Worm (Caenorhabditis elegans) whole organism, L1 larva: ENCODE measurements around the gene str-185.

Experiments
- efl-1 ChIP-seq, 4 experiments: fragments of 150-350 bp; optimal IDR thresholded peaks in 3 of 4; peaks in 1 of 4; 1 replicate in 1 of 4; 2 replicates in 3 of 4; lab custom pipeline; 2014; ENCODE audit warnings: missing biosample characterization in 2 of 4, missing genetic modification characterization in 2 of 4, missing genetic modification reagents in 2 of 4
- egl-27 ChIP-seq, 2 experiments: fragments of 150-350 bp in 1 of 2; sonication (generic microtip); optimal IDR thresholded peaks; 3 replicates each; lab custom pipeline; 2017 to 2018; ENCODE audit warnings: missing biosample characterization in 2 of 2, missing genetic modification characterization in 2 of 2, missing genetic modification reagents in 2 of 2
- fos-1 ChIP-seq: fragments of 150-350 bp; optimal IDR thresholded peaks from 2 replicates; lab custom pipeline; 2014; ENCODE audit warnings: missing biosample characterization, missing genetic modification characterization
- lin-39 ChIP-seq: fragments of 150-350 bp; optimal IDR thresholded peaks from 2 replicates; lab custom pipeline; 2014; ENCODE audit warnings: missing biosample characterization, missing genetic modification reagents, missing genetic modification characterization
- mab-9 ChIP-seq: fragments of 200-800 bp; sonication (Bioruptor generic); IDR thresholded peaks from 2 replicates; pipeline ENCODE4 v1.3.6; 2022; ENCODE audit warnings: missing genetic modification reagents, missing genetic modification characterization, missing compliant biosample characterization
- mep-1 ChIP-seq: fragments of 150-350 bp; optimal IDR thresholded peaks from 2 replicates; lab custom pipeline; 2014; ENCODE audit warnings: missing biosample characterization, missing genetic modification characterization
- nhr-90 ChIP-seq: sonication (generic microtip); optimal IDR thresholded peaks from 2 replicates; lab custom pipeline; 2016; ENCODE audit warnings: mild to moderate bottlenecking, missing genetic modification characterization, missing compliant biosample characterization; ENCODE audit not compliant: poor library complexity
- pax-3 ChIP-seq: fragments of 200-800 bp; sonication (Bioruptor generic); optimal IDR thresholded peaks from 2 replicates; lab custom pipeline; 2018; ENCODE audit warnings: mild to moderate bottlenecking, missing genetic modification characterization, moderate library complexity, missing compliant biosample characterization
- pqm-1 ChIP-seq: sonication (generic microtip); optimal IDR thresholded peaks from 3 replicates; lab custom pipeline; 2017; ENCODE audit warnings: missing biosample characterization, missing genetic modification characterization
- rnt-1 ChIP-seq: sonication (generic microtip); optimal IDR thresholded peaks from 2 replicates; lab custom pipeline; 2016; ENCODE audit warnings: mild to moderate bottlenecking, missing genetic modification characterization, moderate library complexity, missing compliant biosample characterization
- unc-130 ChIP-seq: fragments of 150-350 bp; optimal IDR thresholded peaks from 2 replicates; lab custom pipeline; 2017; ENCODE audit warnings: missing biosample characterization, missing genetic modification characterization, inconsistent platforms
- unc-30 ChIP-seq: sonication (generic microtip); optimal IDR thresholded peaks from 2 replicates; lab custom pipeline; 2017; ENCODE audit warnings: missing biosample characterization, missing genetic modification characterization
- unc-62 ChIP-seq: fragments of 150-350 bp; optimal IDR thresholded peaks from 2 replicates; lab custom pipeline; 2014; ENCODE audit warnings: missing biosample characterization, missing genetic modification reagents, missing genetic modification characterization

DNA sequence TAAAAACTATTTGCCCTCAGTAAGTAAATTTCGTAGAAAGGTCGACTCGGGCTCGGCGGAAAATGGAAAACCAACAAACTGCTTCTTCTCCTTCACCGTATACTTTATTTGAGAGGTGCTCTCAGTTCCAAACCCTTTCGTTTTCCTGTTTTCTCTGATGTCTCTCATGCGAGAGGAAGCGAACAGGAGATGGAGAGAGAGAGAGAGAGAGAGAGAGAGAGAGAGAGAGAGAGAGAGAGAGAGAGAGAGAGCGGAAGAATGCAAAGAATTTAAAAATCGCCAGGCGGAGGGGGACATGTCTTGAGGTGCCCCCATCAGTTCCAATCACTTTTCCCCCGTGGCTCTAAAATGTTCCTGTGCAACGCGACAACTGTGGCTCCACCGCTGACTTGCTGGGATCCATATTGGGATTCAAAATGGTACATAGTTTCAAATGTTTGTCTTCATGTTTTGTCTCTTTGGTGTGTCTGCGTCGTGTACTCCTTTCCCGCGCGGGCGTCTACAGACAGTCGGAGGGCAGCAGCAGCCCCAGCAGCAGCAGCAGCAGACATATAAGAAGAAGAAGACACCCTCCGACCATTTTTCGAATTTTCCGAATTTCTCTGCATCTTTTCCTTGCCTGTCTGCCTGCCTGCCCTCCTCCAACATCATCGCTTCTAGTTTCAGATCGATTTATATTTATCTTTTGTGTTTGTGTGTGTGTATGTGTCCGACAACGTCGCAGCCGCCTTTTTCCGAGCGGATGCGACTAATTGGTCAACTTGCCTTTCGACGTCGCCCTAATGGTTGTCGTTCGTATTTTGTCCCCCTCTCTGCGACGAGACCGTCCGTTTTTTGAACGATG lies 24.8 kb upstream of the str-185 start, which contains the start of gene R08C7.11:
- TF ChIP-seq lin-39 (tag; lab: Kevin White, UChicago), result no peak
- TF ChIP-seq unc-130, result peak; percentile 38
- TF ChIP-seq rnt-1 (tag; lab: Kevin White, UChicago), result peak; percentile 63
- TF ChIP-seq efl-1 (optimal IDR thresholded peaks at IDR 0.05; lab: Kevin White, UChicago), result peak; percentile 55
- peak in 1 of 2 experiments; percentile 86 for TF ChIP-seq efl-1 (GFP tag; optimal IDR thresholded peaks at IDR 0.05 in 1 of 2; lab: Kevin White, UChicago)
- no peak for TF ChIP-seq pqm-1
- no peak for TF ChIP-seq unc-62
- TF ChIP-seq egl-27 (tag; optimal IDR thresholded peaks at IDR 0.05; lab: Kevin White, UChicago), result no peak
- TF ChIP-seq fos-1 (tag; lab: Kevin White, UChicago), result no peak
- TF ChIP-seq unc-30 (tag; lab: Kevin White, UChicago), result no peak
- TF ChIP-seq nhr-90 (tag; lab: Kevin White, UChicago), result no peak
- TF ChIP-seq pax-3 (tag; lab: Kevin White, UChicago), result no peak
- peak; percentile 28 for TF ChIP-seq mep-1
- TF ChIP-seq mab-9 (GFP tag; lab: Robert Waterston, UW), result no peak
